Worm (Caenorhabditis elegans) whole organism, L1 larva: ENCODE measurements around the gene hpo-19.

Source experiments
- blmp-1 ChIP-seq: fragments of 150-350 bp; optimal IDR thresholded peaks from 2 replicates; lab custom pipeline; 2014; ENCODE audit warnings: missing biosample characterization, missing genetic modification characterization
- ces-1 ChIP-seq: fragments of 150-350 bp; optimal IDR thresholded peaks from 2 replicates; lab custom pipeline; 2014; ENCODE audit warnings: missing biosample characterization, missing genetic modification reagents, missing genetic modification characterization
- dpl-1 ChIP-seq, 3 experiments: fragments of 150-350 bp in 2 of 3; sonication (generic microtip) in 1 of 3; optimal IDR thresholded peaks; 2 replicates each; lab custom pipeline; 2014 to 2017; ENCODE audit warnings: missing biosample characterization in 3 of 3, missing genetic modification characterization in 3 of 3, missing genetic modification reagents in 3 of 3
- egl-27 ChIP-seq, 2 experiments: fragments of 150-350 bp in 1 of 2; sonication (generic microtip); optimal IDR thresholded peaks; 3 replicates each; lab custom pipeline; 2017 to 2018; ENCODE audit warnings: missing biosample characterization in 2 of 2, missing genetic modification characterization in 2 of 2, missing genetic modification reagents in 2 of 2
- irx-1 ChIP-seq: sonication (generic microtip); optimal IDR thresholded peaks from 2 replicates; lab custom pipeline; 2016; ENCODE audit warnings: missing genetic modification characterization, missing compliant biosample characterization
- mdl-1 ChIP-seq, 2 experiments: fragments of 150-350 bp; optimal IDR thresholded peaks; 2 replicates each; lab custom pipeline; 2014 to 2017; ENCODE audit warnings: missing biosample characterization in 2 of 2, missing genetic modification characterization in 2 of 2, inconsistent platforms in 1 of 2
- nhr-237 ChIP-seq: fragments of 150-350 bp; optimal IDR thresholded peaks from 2 replicates; lab custom pipeline; 2014; ENCODE audit warnings: missing biosample characterization, missing genetic modification characterization
- nhr-90 ChIP-seq: sonication (generic microtip); optimal IDR thresholded peaks from 2 replicates; lab custom pipeline; 2016; ENCODE audit warnings: mild to moderate bottlenecking, missing genetic modification characterization, missing compliant biosample characterization; ENCODE audit not compliant: poor library complexity
- rnt-1 ChIP-seq: sonication (generic microtip); optimal IDR thresholded peaks from 2 replicates; lab custom pipeline; 2016; ENCODE audit warnings: mild to moderate bottlenecking, missing genetic modification characterization, moderate library complexity, missing compliant biosample characterization
- tbx-2 ChIP-seq: sonication (generic microtip); optimal IDR thresholded peaks from 2 replicates; lab custom pipeline; 2016; ENCODE audit warnings: missing genetic modification characterization, missing compliant biosample characterization
- unc-62 ChIP-seq: fragments of 150-350 bp; optimal IDR thresholded peaks from 2 replicates; lab custom pipeline; 2014; ENCODE audit warnings: missing biosample characterization, missing genetic modification reagents, missing genetic modification characterization

DNA sequence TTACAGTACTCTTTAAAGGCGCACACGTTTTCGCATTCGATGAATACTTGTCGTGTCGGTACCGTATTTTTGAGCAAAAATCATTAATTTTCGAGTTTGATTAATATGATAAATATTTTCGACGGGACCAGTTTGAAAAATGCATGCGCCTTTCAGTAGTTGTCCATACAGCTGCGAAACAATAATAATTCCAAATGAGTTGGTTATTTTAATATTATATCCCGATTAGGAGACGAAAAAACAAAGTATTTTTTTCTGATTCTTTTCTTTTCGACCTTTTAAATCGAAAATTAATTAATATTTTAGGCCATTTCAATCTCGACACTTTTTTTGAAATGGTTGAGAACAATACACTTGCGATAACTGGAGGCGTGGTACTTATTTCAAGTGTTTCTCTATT lies 2.2 kb downstream of the hpo-19 start, which contains the start of gene T05H4.4:
- TF ChIP-seq nhr-237 (tag; lab: Kevin White, UChicago) (no peak), blmp-1 (tag; lab: Kevin White, UChicago) (no peak), ces-1 (GFP tag; lab: Kevin White, UChicago) (no peak), mdl-1 (tag; optimal IDR thresholded peaks at IDR 0.05; lab: Kevin White, UChicago) (no peak), unc-62 (GFP tag; lab: Kevin White, UChicago) (no peak), nhr-90 (tag; lab: Kevin White, UChicago) (no peak), tbx-2 (tag; lab: Kevin White, UChicago) (no peak), irx-1 (no peak), rnt-1 (tag; lab: Kevin White, UChicago) (no peak), dpl-1 (GFP tag; optimal IDR thresholded peaks at IDR 0.05; lab: Kevin White, UChicago) (no peak), egl-27 (tag; optimal IDR thresholded peaks at IDR 0.05; lab: Kevin White, UChicago) (no peak)
